Fruit fly (Drosophila melanogaster): Measurements from ENCODE around the gene smid.

DNA sequence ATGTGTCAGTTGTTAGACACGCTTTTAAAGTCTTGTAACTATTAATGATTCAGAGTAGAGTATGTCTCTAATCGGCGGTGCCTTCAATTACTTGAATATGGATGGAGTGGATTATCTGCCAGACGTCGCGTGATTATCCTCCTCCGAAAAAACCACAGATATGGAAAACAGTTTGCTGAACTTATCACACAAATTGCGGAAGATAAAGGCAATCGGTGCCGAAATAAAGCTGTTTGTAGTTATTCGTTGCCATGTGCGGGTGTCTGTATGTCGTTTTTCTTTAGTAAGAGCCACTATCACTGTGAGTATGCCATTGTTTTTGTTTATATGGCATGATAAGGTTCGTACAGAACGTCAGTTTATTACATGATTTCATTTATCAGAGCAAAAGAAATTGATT, 37.4 kb upstream of the smid start:
- no peak for TF ChIP-seq CG32121 (GFP tag; IDR thresholded peaks at IDR 0.05)
- no peak for TF ChIP-seq CG13204 (GFP tag; optimal IDR thresholded peaks at IDR 0.05)
- no peak for TF ChIP-seq CG9948 (tag; optimal IDR thresholded peaks at IDR 0.05)
- TF ChIP-seq Pif1A (GFP tag; optimal IDR thresholded peaks at IDR 0.05): no peak
- TF ChIP-seq fd96Ca (GFP tag; IDR thresholded peaks at IDR 0.05): no peak
